Fruit fly (Drosophila melanogaster) whole organism, embryonic: ENCODE data around the gene CG12279.

Experiments used
- Awh ChIP-seq: fragments of 200-800 bp; sonication (Bioruptor generic); IDR thresholded peaks from 2 replicates; pipeline ENCODE4, ENCODE4 v1.3.6; 2022; ENCODE audit warnings: missing biosample characterization, missing genetic modification characterization
- CG12219 ChIP-seq: fragments of 200-800 bp; sonication (Bioruptor generic); optimal IDR thresholded peaks from 3 replicates; lab custom pipeline; 2018; ENCODE audit warnings: missing biosample characterization, mild to moderate bottlenecking, missing genetic modification characterization
- CG12236 ChIP-seq: fragments of 200-800 bp; sonication (Bioruptor generic); optimal IDR thresholded peaks from 2 replicates; lab custom pipeline; 2016; ENCODE audit warnings: missing biosample characterization, missing genetic modification characterization
- CG12942 ChIP-seq: fragments of 200-800 bp; sonication (Bioruptor generic); optimal IDR thresholded peaks from 3 replicates; lab custom pipeline; 2016; ENCODE audit warnings: missing biosample characterization, missing genetic modification characterization
- CG13296 ChIP-seq: fragments of 200-800 bp; sonication (Bioruptor generic); optimal IDR thresholded peaks from 3 replicates; lab custom pipeline; 2018; ENCODE audit warnings: missing biosample characterization, mild to moderate bottlenecking, missing genetic modification characterization
- CG13624 ChIP-seq: fragments of 200-800 bp; sonication (Bioruptor generic); optimal IDR thresholded peaks from 2 replicates; lab custom pipeline; 2016; ENCODE audit warnings: missing biosample characterization, missing genetic modification characterization
- CG15514 ChIP-seq: fragments of 200-800 bp; sonication (Bioruptor generic); optimal IDR thresholded peaks from 3 replicates; lab custom pipeline; 2017; ENCODE audit warnings: missing biosample characterization, missing genetic modification characterization, mild to moderate bottlenecking, moderate library complexity, missing genetic modification reagents
- CG15601 ChIP-seq: fragments of 200-800 bp; sonication (Bioruptor generic); optimal IDR thresholded peaks from 3 replicates; lab custom pipeline; 2019; ENCODE audit warnings: missing biosample characterization, mild to moderate bottlenecking, missing genetic modification characterization, moderate library complexity
- CG17802 ChIP-seq: fragments of 200-800 bp; sonication (Bioruptor generic); optimal IDR thresholded peaks from 2 replicates; lab custom pipeline; 2018; ENCODE audit warnings: missing biosample characterization, mild to moderate bottlenecking, missing genetic modification characterization, moderate library complexity
- CG17829 ChIP-seq: fragments of 200-800 bp; optimal IDR thresholded peaks from 2 replicates; lab custom pipeline; 2019; ENCODE audit warnings: missing biosample characterization, mild to moderate bottlenecking, missing genetic modification characterization, moderate library complexity
- CG18476 ChIP-seq: fragments of 200-800 bp; sonication (Bioruptor generic); optimal IDR thresholded peaks from 2 replicates; lab custom pipeline; 2016; ENCODE audit warnings: missing biosample characterization, mild to moderate bottlenecking, missing genetic modification characterization
- CG32767 ChIP-seq: fragments of 200-800 bp; sonication (Bioruptor generic); IDR thresholded peaks from 2 replicates; pipeline ENCODE4 v1.3.6; 2022; ENCODE audit warnings: missing biosample characterization, missing genetic modification characterization
- CG32772 ChIP-seq: fragments of 200-800 bp; sonication (Bioruptor generic); IDR thresholded peaks from 2 replicates; pipeline ENCODE4 v1.3.6; 2022; ENCODE audit warnings: missing biosample characterization, missing genetic modification characterization
- CG34422 ChIP-seq: fragments of 200-800 bp; sonication (Bioruptor generic); IDR thresholded peaks from 3 replicates; pipeline ENCODE4 v1.3.6; 2022; ENCODE audit warnings: missing biosample characterization, missing genetic modification characterization
- CG42726 ChIP-seq: fragments of 200-800 bp; sonication (Bioruptor generic); IDR thresholded peaks from 2 replicates; pipeline ENCODE4 v1.3.6; 2022; ENCODE audit warnings: missing biosample characterization, missing genetic modification characterization; ENCODE audit not compliant: partially characterized antibody
- CG4328 ChIP-seq: fragments of 200-800 bp; sonication (Bioruptor generic); optimal IDR thresholded peaks from 3 replicates; lab custom pipeline; 2017; ENCODE audit warnings: missing biosample characterization, missing genetic modification reagents, missing genetic modification characterization
- CG4854 ChIP-seq: fragments of 200-800 bp; sonication (Bioruptor generic); optimal IDR thresholded peaks from 2 replicates; lab custom pipeline; 2016; ENCODE audit warnings: missing biosample characterization, missing genetic modification characterization, inconsistent platforms
- CG6272 ChIP-seq: fragments of 200-800 bp; sonication (Bioruptor generic); IDR thresholded peaks from 2 replicates; pipeline ENCODE4 v1.3.6; 2022; ENCODE audit warnings: missing biosample characterization, missing genetic modification characterization
- CG6683 ChIP-seq: fragments of 200-800 bp; sonication (Bioruptor generic); optimal IDR thresholded peaks from 2 replicates; lab custom pipeline; 2017; ENCODE audit warnings: missing biosample characterization, mild to moderate bottlenecking, missing genetic modification characterization, missing genetic modification reagents
- CG7839 ChIP-seq: fragments of 200-800 bp; sonication (Bioruptor generic); optimal IDR thresholded peaks from 3 replicates; lab custom pipeline; 2018; ENCODE audit warnings: missing biosample characterization, mild to moderate bottlenecking, missing genetic modification characterization, moderate library complexity
- CG7928 ChIP-seq: fragments of 200-800 bp; sonication (Bioruptor generic); optimal IDR thresholded peaks from 2 replicates; lab custom pipeline; 2017; ENCODE audit warnings: missing biosample characterization, mild to moderate bottlenecking, missing genetic modification characterization
- CG8359 ChIP-seq: fragments of 200-800 bp; sonication (Bioruptor generic); optimal IDR thresholded peaks from 2 replicates; lab custom pipeline; 2017; ENCODE audit warnings: missing biosample characterization, mild to moderate bottlenecking, missing genetic modification characterization, borderline replicate concordance
- CTCF ChIP-seq: fragments of 200-800 bp; sonication (Bioruptor generic); optimal IDR thresholded peaks from 2 replicates; lab custom pipeline; 2017; ENCODE audit warnings: missing biosample characterization, mild to moderate bottlenecking, missing genetic modification characterization, moderate library complexity
- D ChIP-seq, 2 experiments: fragments of 200-800 bp in 1 of 2; fragments of >200 bp in 1 of 2; sonication (Bioruptor generic) in 1 of 2; optimal IDR thresholded peaks; 2 replicates in 1 of 2; 3 replicates in 1 of 2; lab custom pipeline; 2017; ENCODE audit warnings: mild to moderate bottlenecking in 1 of 2, missing biosample characterization in 1 of 2, missing genetic modification characterization in 1 of 2, missing genetic modification reagents in 1 of 2
- Deaf1 ChIP-seq: fragments of 200-800 bp; optimal IDR thresholded peaks from 3 replicates; lab custom pipeline; 2019; ENCODE audit warnings: missing biosample characterization, mild to moderate bottlenecking, missing genetic modification characterization, moderate library complexity
- Gsc ChIP-seq: fragments of 200-800 bp; sonication (Bioruptor generic); IDR thresholded peaks from 2 replicates; pipeline ENCODE4 v1.3.6; 2022; ENCODE audit warnings: missing biosample characterization, missing genetic modification characterization
- Hsf ChIP-seq: fragments of 200-800 bp; sonication (Bioruptor generic); optimal IDR thresholded peaks from 3 replicates; lab custom pipeline; 2016; ENCODE audit warnings: missing biosample characterization, missing genetic modification characterization
- Myb ChIP-seq: fragments of 200-800 bp; sonication (Bioruptor generic); optimal IDR thresholded peaks from 2 replicates; lab custom pipeline; 2016; ENCODE audit warnings: missing biosample characterization, missing genetic modification characterization
- Rfx ChIP-seq: fragments of 200-800 bp; sonication (Bioruptor generic); IDR thresholded peaks from 2 replicates; pipeline ENCODE4 v1.3.6; 2022; ENCODE audit warnings: missing biosample characterization, missing genetic modification characterization
- Spps ChIP-seq: fragments of 200-800 bp; sonication (Bioruptor generic); optimal IDR thresholded peaks from 2 replicates; lab custom pipeline; 2018; ENCODE audit warnings: missing biosample characterization, mild to moderate bottlenecking, missing genetic modification characterization
- ac ChIP-seq: fragments of 200-800 bp; sonication (Bioruptor generic); optimal IDR thresholded peaks from 3 replicates; lab custom pipeline; 2017; ENCODE audit warnings: missing biosample characterization, mild to moderate bottlenecking, missing genetic modification characterization
- ato ChIP-seq: fragments of 200-800 bp; sonication (Bioruptor generic); IDR thresholded peaks from 2 replicates; pipeline ENCODE4 v1.3.6; 2022; ENCODE audit warnings: missing biosample characterization, missing genetic modification characterization; ENCODE audit not compliant: partially characterized antibody
- bowl ChIP-seq: fragments of 200-800 bp; sonication (Bioruptor generic); IDR thresholded peaks from 2 replicates; pipeline ENCODE4 v1.3.6; 2022; ENCODE audit warnings: missing biosample characterization, missing genetic modification characterization
- caup ChIP-seq: fragments of 200-800 bp; sonication (Bioruptor generic); optimal IDR thresholded peaks from 3 replicates; lab custom pipeline; 2017; ENCODE audit warnings: missing biosample characterization, mild to moderate bottlenecking, missing genetic modification characterization, moderate library complexity; ENCODE audit not compliant: severe bottlenecking
- chm ChIP-seq: fragments of 200-800 bp; sonication (Bioruptor generic); IDR thresholded peaks from 2 replicates; pipeline ENCODE4 v1.3.6; 2022; ENCODE audit warnings: missing biosample characterization, missing genetic modification characterization
- dm ChIP-seq: fragments of 200-800 bp; sonication (Bioruptor generic); optimal IDR thresholded peaks from 3 replicates; lab custom pipeline; 2016; ENCODE audit warnings: missing biosample characterization, missing genetic modification characterization
- en ChIP-seq: fragments of 200-800 bp; sonication (Bioruptor generic); optimal IDR thresholded peaks from 2 replicates; lab custom pipeline; 2016; ENCODE audit warnings: missing biosample characterization, missing genetic modification characterization
- exex ChIP-seq: fragments of 200-800 bp; sonication (Bioruptor generic); optimal IDR thresholded peaks from 4 replicates; lab custom pipeline; 2018; ENCODE audit warnings: missing biosample characterization, mild to moderate bottlenecking, missing genetic modification characterization, moderate library complexity
- fd3F ChIP-seq: fragments of 200-800 bp; sonication (Bioruptor generic); optimal IDR thresholded peaks from 2 replicates; lab custom pipeline; 2018; ENCODE audit warnings: missing biosample characterization, mild to moderate bottlenecking, missing genetic modification characterization, moderate library complexity
- fd64A ChIP-seq: fragments of 200-800 bp; sonication (Bioruptor generic); optimal IDR thresholded peaks from 3 replicates; lab custom pipeline; 2018; ENCODE audit warnings: missing biosample characterization, mild to moderate bottlenecking, missing genetic modification characterization
- fu2 ChIP-seq: fragments of 200-800 bp; sonication (Bioruptor generic); optimal IDR thresholded peaks from 2 replicates; lab custom pipeline; 2016; ENCODE audit warnings: missing biosample characterization, missing genetic modification characterization
- gfzf ChIP-seq: fragments of 200-800 bp; sonication (Bioruptor generic); optimal IDR thresholded peaks from 2 replicates; lab custom pipeline; 2016; ENCODE audit warnings: missing biosample characterization, mild to moderate bottlenecking, missing genetic modification characterization, moderate library complexity
- hkb ChIP-seq, 2 experiments: fragments of 200-800 bp in 1 of 2; fragments of >200 bp in 1 of 2; sonication (Bioruptor generic) in 1 of 2; IDR thresholded peaks in 1 of 2; optimal IDR thresholded peaks in 1 of 2; 2 replicates each; pipeline versions ENCODE4 v1.3.6 to Lab custom; 2017 to 2022; ENCODE audit warnings: missing biosample characterization in 1 of 2, missing genetic modification characterization in 1 of 2
- lov ChIP-seq, 2 experiments: fragments of 200-800 bp in 1 of 2; fragments of >200 bp in 1 of 2; sonication (Bioruptor generic) in 1 of 2; IDR thresholded peaks in 1 of 2; optimal IDR thresholded peaks in 1 of 2; 2 replicates in 1 of 2; 3 replicates in 1 of 2; pipeline versions ENCODE4 v1.3.6 to Lab custom; 2017 to 2022; ENCODE audit warnings: missing biosample characterization in 1 of 2, missing genetic modification characterization in 1 of 2
- nau ChIP-seq: fragments of 200-800 bp; sonication (Bioruptor generic); optimal IDR thresholded peaks from 3 replicates; lab custom pipeline; 2017; ENCODE audit warnings: missing biosample characterization, mild to moderate bottlenecking, missing genetic modification characterization, missing genetic modification reagents
- nmo ChIP-seq: fragments of 200-800 bp; sonication (Bioruptor generic); optimal IDR thresholded peaks from 2 replicates; lab custom pipeline; 2018; ENCODE audit warnings: missing biosample characterization, mild to moderate bottlenecking, missing genetic modification characterization, moderate library complexity
- org-1 ChIP-seq: fragments of 200-800 bp; sonication (Bioruptor generic); optimal IDR thresholded peaks from 2 replicates; lab custom pipeline; 2017; ENCODE audit warnings: missing biosample characterization, missing genetic modification characterization
- zf30C ChIP-seq: fragments of 200-800 bp; sonication (Bioruptor generic); optimal IDR thresholded peaks from 3 replicates; lab custom pipeline; 2018; ENCODE audit warnings: missing biosample characterization, mild to moderate bottlenecking, missing genetic modification characterization

CG12279 gene

dm6 chr3R:12743580-12743979, 38.7 kb downstream of the CG12279 start, which contains the start of gene Ugt37A3:
Gene Ugt37A3 (minus strand): TSS chr3R:12743680.
- TF ChIP-seq Myb (GFP tag; lab: Kevin White, UChicago) (no peak), D (optimal IDR thresholded peaks at IDR 0.05; lab: Kevin White, UChicago) (no peak), D (GFP tag; optimal IDR thresholded peaks at IDR 0.05; lab: Kevin White, UChicago) (no peak), exex (tag; lab: Kevin White, UChicago) (peak; percentile 14), CG4854 (no peak)
- TF ChIP-seq, all 482 proteins: peak for 1

dm6 chr3R:12751027-12751426, 46.1 kb downstream of the CG12279 start:
- TF ChIP-seq bowl (GFP tag; lab: Robert Waterston, UW) = no peak
- no peak for TF ChIP-seq CG34422 (GFP tag; lab: Robert Waterston, UW)
- TF ChIP-seq Hsf (GFP tag; lab: Kevin White, UChicago) = peak; percentile 18
- TF ChIP-seq CG18476 (GFP tag; lab: Kevin White, UChicago) = no peak
- TF ChIP-seq chm (GFP tag; lab: Robert Waterston, UW) = no peak
- TF ChIP-seq lov (optimal IDR thresholded peaks at IDR 0.05; lab: Kevin White, UChicago) = no peak
- TF ChIP-seq lov (GFP tag; IDR thresholded peaks at IDR 0.05; lab: Robert Waterston, UW) = no peak
- TF ChIP-seq Spps (tag; lab: Kevin White, UChicago) = no peak
- no peak for TF ChIP-seq CG42726 (GFP tag; lab: Robert Waterston, UW)
- no peak for TF ChIP-seq CG17829
- TF ChIP-seq CG15601 (tag; lab: Kevin White, UChicago) = no peak
- TF ChIP-seq CG17802 (tag; lab: Kevin White, UChicago) = no peak
- TF ChIP-seq CG13296 (GFP tag; lab: Kevin White, UChicago) = no peak
- TF ChIP-seq Gsc = no peak
- no peak for TF ChIP-seq ato (GFP tag; lab: Robert Waterston, UW)
- no peak for TF ChIP-seq CG13624 (GFP tag; lab: Kevin White, UChicago)
- no peak for TF ChIP-seq zf30C (GFP tag; lab: Kevin White, UChicago)
- no peak for TF ChIP-seq CG6683
- TF ChIP-seq CG7839 = peak; percentile 51
- TF ChIP-seq org-1 (GFP tag; lab: Kevin White, UChicago) = no peak
- TF ChIP-seq CG12219 = no peak
- TF ChIP-seq CG7928 (GFP tag; lab: Kevin White, UChicago) = no peak
- TF ChIP-seq nau (GFP tag; lab: Kevin White, UChicago) = no peak
- no peak for TF ChIP-seq en (GFP tag; lab: Kevin White, UChicago)
- TF ChIP-seq Awh (GFP tag; lab: Robert Waterston, UW) = no peak
- TF ChIP-seq CG8359 (GFP tag; lab: Kevin White, UChicago) = no peak
- TF ChIP-seq CG4328 (GFP tag; lab: Kevin White, UChicago) = no peak
- TF ChIP-seq CG6272 = no peak
- no peak for TF ChIP-seq CTCF (GFP tag; lab: Kevin White, UChicago)
- peak; percentile 30; the same call in 1 of the 2 replicates for TF ChIP-seq Rfx (GFP tag; lab: Robert Waterston, UW)
- TF ChIP-seq fu2 = no peak
- TF ChIP-seq CG32767 (GFP tag; lab: Robert Waterston, UW) = no peak
- no peak for TF ChIP-seq gfzf (GFP tag; lab: Kevin White, UChicago)
- no peak for TF ChIP-seq fd64A (GFP tag; lab: Kevin White, UChicago)
- TF ChIP-seq CG32772 (GFP tag; lab: Robert Waterston, UW) = no peak
- TF ChIP-seq fd3F (GFP tag; lab: Kevin White, UChicago) = no peak
- no peak for TF ChIP-seq CG12942 (GFP tag; lab: Kevin White, UChicago)
- TF ChIP-seq Deaf1 (tag; lab: Kevin White, UChicago) = no peak
- no peak for TF ChIP-seq ac
- no peak for TF ChIP-seq CG12236 (GFP tag; lab: Kevin White, UChicago)
- TF ChIP-seq nmo = peak; percentile 36
- no peak for TF ChIP-seq dm (GFP tag; lab: Kevin White, UChicago)
- TF ChIP-seq hkb (optimal IDR thresholded peaks at IDR 0.05; lab: Kevin White, UChicago) = no peak
- TF ChIP-seq hkb (GFP tag; IDR thresholded peaks at IDR 0.05; lab: Robert Waterston, UW) = no peak
- TF ChIP-seq CG15514 = no peak
- TF ChIP-seq caup (GFP tag; lab: Kevin White, UChicago) = peak; percentile 5
